Fruit fly (Drosophila melanogaster) whole organism, prepupa: Measurements from ENCODE around the gene Vha16-3.

Experiments used
- Blimp-1 ChIP-seq: fragments of 200-800 bp; sonication (Bioruptor generic); optimal IDR thresholded peaks from 3 replicates; lab custom pipeline; 2017; ENCODE audit warnings: missing biosample characterization, missing genetic modification characterization, mild to moderate bottlenecking, moderate library complexity, missing genetic modification reagents
- CG11294 ChIP-seq: fragments of 200-800 bp; sonication (Bioruptor generic); IDR thresholded peaks from 2 replicates; pipeline ENCODE4 v1.3.6; 2022; ENCODE audit warnings: missing biosample characterization, missing genetic modification characterization
- CG15336 ChIP-seq: fragments of 200-800 bp; sonication (Bioruptor generic); IDR thresholded peaks from 2 replicates; pipeline ENCODE4 v1.3.6; 2022; ENCODE audit warnings: missing biosample characterization, missing genetic modification characterization
- CG1621 ChIP-seq: fragments of 200-800 bp; sonication (Bioruptor generic); optimal IDR thresholded peaks from 3 replicates; lab custom pipeline; 2018; ENCODE audit warnings: missing biosample characterization, mild to moderate bottlenecking, missing genetic modification characterization
- CG4318 ChIP-seq: fragments of 200-800 bp; sonication (Bioruptor generic); optimal IDR thresholded peaks from 3 replicates; lab custom pipeline; 2017; ENCODE audit warnings: missing biosample characterization, mild to moderate bottlenecking, missing genetic modification characterization
- CG8119 ChIP-seq: fragments of 200-800 bp; sonication (Bioruptor generic); IDR thresholded peaks from 3 replicates; pipeline ENCODE4 v1.3.6; 2022; ENCODE audit warnings: missing biosample characterization, missing genetic modification characterization
- CG8319 ChIP-seq: fragments of 200-800 bp; sonication (Bioruptor generic); optimal IDR thresholded peaks from 3 replicates; lab custom pipeline; 2016; ENCODE audit warnings: missing biosample characterization, missing genetic modification characterization
- Hr39 ChIP-seq: fragments of 200-800 bp; sonication (Bioruptor generic); optimal IDR thresholded peaks from 2 replicates; lab custom pipeline; 2016; ENCODE audit warnings: missing biosample characterization, missing genetic modification characterization
- Met ChIP-seq: fragments of 200-800 bp; sonication (Bioruptor generic); optimal IDR thresholded peaks from 3 replicates; lab custom pipeline; 2016; ENCODE audit warnings: missing biosample characterization, missing genetic modification characterization
- pdm3 ChIP-seq: fragments of 200-800 bp; sonication (Bioruptor generic); optimal IDR thresholded peaks from 3 replicates; lab custom pipeline; 2016; ENCODE audit warnings: missing biosample characterization, missing genetic modification characterization

DNA sequence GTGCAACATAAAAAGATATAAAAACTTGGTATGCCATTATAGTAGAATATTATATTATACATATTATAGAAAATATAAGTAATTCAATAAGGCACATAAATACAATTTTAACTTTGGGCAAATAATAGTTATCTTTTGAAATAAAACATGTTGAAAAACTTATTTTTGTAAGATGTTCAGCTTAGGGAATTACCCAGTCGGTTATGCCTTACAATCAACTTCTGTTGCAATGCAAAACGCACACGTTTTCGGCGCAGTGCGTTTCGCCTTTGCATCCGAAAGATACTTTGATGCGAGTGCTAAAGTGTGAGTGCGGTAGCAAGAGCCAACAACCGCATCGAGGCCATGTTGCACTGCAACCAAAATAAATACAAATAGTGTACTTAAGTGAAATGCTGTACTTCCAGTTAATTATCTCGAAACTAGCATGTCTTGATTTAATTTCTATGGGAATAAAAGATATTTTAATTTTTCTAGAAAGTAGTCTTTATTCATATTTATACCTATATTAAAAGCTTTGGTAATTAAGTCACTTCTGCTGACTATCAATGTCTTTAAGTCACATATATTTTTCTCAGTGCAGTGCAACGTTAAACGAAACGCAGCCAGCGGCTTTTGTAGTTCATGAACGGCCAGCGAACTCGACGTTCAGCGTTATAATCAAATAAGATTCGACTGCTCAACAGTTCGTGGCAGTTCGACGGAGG, 25.9 kb upstream of the Vha16-3 start:
- TF ChIP-seq Met (GFP tag; lab: Kevin White, UChicago) (peak; percentile 60), CG15336 (GFP tag; lab: Robert Waterston, UW) (peak; percentile 91), Hr39 (GFP tag; lab: Kevin White, UChicago) (peak; percentile 49), CG11294 (GFP tag; lab: Robert Waterston, UW) (peak; percentile 82), CG8319 (peak; percentile 51), Blimp-1 (GFP tag; lab: Kevin White, UChicago) (peak; percentile 3), CG1621 (tag; lab: Kevin White, UChicago) (peak; percentile 53), pdm3 (GFP tag; lab: Kevin White, UChicago) (peak; percentile 76), CG4318 (peak; percentile 67), CG8119 (GFP tag; lab: Robert Waterston, UW) (peak; percentile 91)
